Fruit fly (Drosophila melanogaster) whole organism, embryonic: Measurements from ENCODE around the gene CG15418.
A peak's percentile ranks its signal among the peaks of the same experiment; 100 is the strongest.

Source experiments
- Awh ChIP-seq: fragments of 200-800 bp; sonication (Bioruptor generic); IDR thresholded peaks from 2 replicates; pipeline ENCODE4, ENCODE4 v1.3.6; 2022; ENCODE audit warnings: missing biosample characterization, missing genetic modification characterization
- CG1024 ChIP-seq: fragments of 200-800 bp; sonication (Bioruptor generic); IDR thresholded peaks from 2 replicates; pipeline ENCODE4 v1.3.6; 2022; ENCODE audit warnings: missing biosample characterization, missing genetic modification characterization
- CG12391 ChIP-seq: fragments of 200-800 bp; sonication (Bioruptor generic); optimal IDR thresholded peaks from 3 replicates; lab custom pipeline; 2018; ENCODE audit warnings: missing biosample characterization, mild to moderate bottlenecking, missing genetic modification characterization, moderate library complexity
- CG13424 ChIP-seq: fragments of 200-800 bp; sonication (Bioruptor generic); optimal IDR thresholded peaks from 2 replicates; lab custom pipeline; 2019; ENCODE audit warnings: missing biosample characterization, mild to moderate bottlenecking, missing genetic modification characterization, moderate library complexity
- CG13775 ChIP-seq: fragments of 200-800 bp; sonication (Bioruptor generic); optimal IDR thresholded peaks from 3 replicates; lab custom pipeline; 2017; ENCODE audit warnings: missing biosample characterization, mild to moderate bottlenecking, missing genetic modification characterization
- CG16779 ChIP-seq: fragments of 200-800 bp; sonication (Bioruptor generic); IDR thresholded peaks from 2 replicates; pipeline ENCODE4 v1.3.6; 2022; ENCODE audit warnings: missing biosample characterization, missing genetic modification characterization
- CG17328 ChIP-seq: fragments of 200-800 bp; sonication (Bioruptor generic); IDR thresholded peaks from 2 replicates; pipeline ENCODE4 v1.3.6; 2022; ENCODE audit warnings: missing biosample characterization, missing genetic modification characterization
- CG18011 ChIP-seq: fragments of 200-800 bp; sonication (Bioruptor generic); optimal IDR thresholded peaks from 2 replicates; lab custom pipeline; 2017; ENCODE audit warnings: missing biosample characterization, missing genetic modification characterization, mild to moderate bottlenecking, moderate library complexity, missing genotype
- CG2116 ChIP-seq: fragments of 200-800 bp; sonication (Bioruptor generic); optimal IDR thresholded peaks from 3 replicates; lab custom pipeline; 2018; ENCODE audit warnings: missing biosample characterization, mild to moderate bottlenecking, missing genetic modification characterization
- CG2712 ChIP-seq: fragments of 200-800 bp; optimal IDR thresholded peaks from 3 replicates; lab custom pipeline; 2019; ENCODE audit warnings: missing biosample characterization, mild to moderate bottlenecking, missing genetic modification characterization, moderate library complexity
- CG30020 ChIP-seq: fragments of 200-800 bp; optimal IDR thresholded peaks from 2 replicates; lab custom pipeline; 2019; ENCODE audit warnings: missing biosample characterization, mild to moderate bottlenecking, missing genetic modification characterization, moderate library complexity
- CG3407 ChIP-seq: fragments of 200-800 bp; sonication (Bioruptor generic); optimal IDR thresholded peaks from 2 replicates; lab custom pipeline; 2018; ENCODE audit warnings: missing biosample characterization, mild to moderate bottlenecking, missing genetic modification characterization
- CG4707 ChIP-seq: fragments of 200-800 bp; sonication (Bioruptor generic); optimal IDR thresholded peaks from 2 replicates; lab custom pipeline; 2018; ENCODE audit warnings: missing biosample characterization, mild to moderate bottlenecking, missing genetic modification characterization, moderate library complexity
- CG5245 ChIP-seq: fragments of 200-800 bp; sonication (Bioruptor generic); optimal IDR thresholded peaks from 3 replicates; lab custom pipeline; 2016; ENCODE audit warnings: missing biosample characterization, missing genetic modification characterization
- CG6654 ChIP-seq: fragments of 200-800 bp; sonication (Bioruptor generic); optimal IDR thresholded peaks from 2 replicates; lab custom pipeline; 2017; ENCODE audit warnings: missing biosample characterization, mild to moderate bottlenecking, missing genetic modification characterization
- CG7271 ChIP-seq: fragments of 200-800 bp; sonication (Bioruptor generic); optimal IDR thresholded peaks from 2 replicates; lab custom pipeline; 2018; ENCODE audit warnings: missing biosample characterization, mild to moderate bottlenecking, missing genetic modification characterization, moderate library complexity
- CG8944 ChIP-seq: fragments of 200-800 bp; sonication (Bioruptor generic); optimal IDR thresholded peaks from 3 replicates; lab custom pipeline; 2016; ENCODE audit warnings: missing biosample characterization, missing genetic modification characterization
- CG9215 ChIP-seq: fragments of 200-800 bp; sonication (Bioruptor generic); IDR thresholded peaks from 2 replicates; pipeline ENCODE4 v1.3.6; 2022; ENCODE audit warnings: missing biosample characterization, missing genetic modification characterization
- CG9797 ChIP-seq: fragments of 200-800 bp; sonication (Bioruptor generic); optimal IDR thresholded peaks from 3 replicates; lab custom pipeline; 2018; ENCODE audit warnings: missing biosample characterization, mild to moderate bottlenecking, missing genetic modification characterization
- CHES-1-like ChIP-seq: fragments of 200-800 bp; sonication (Bioruptor generic); optimal IDR thresholded peaks from 2 replicates; lab custom pipeline; 2016; ENCODE audit warnings: missing biosample characterization, missing genetic modification characterization
- Camta ChIP-seq: fragments of 200-800 bp; sonication (Bioruptor generic); optimal IDR thresholded peaks from 2 replicates; lab custom pipeline; 2016; ENCODE audit warnings: missing biosample characterization, missing genetic modification characterization
- D19A ChIP-seq: fragments of 200-800 bp; optimal IDR thresholded peaks from 3 replicates; lab custom pipeline; 2019; ENCODE audit warnings: missing biosample characterization, mild to moderate bottlenecking, missing genetic modification characterization, moderate library complexity
- Doc2 ChIP-seq: fragments of 200-800 bp; sonication (Bioruptor generic); IDR thresholded peaks from 2 replicates; pipeline ENCODE4 v1.3.6; 2022; ENCODE audit warnings: missing biosample characterization, missing genetic modification characterization
- Fer1 ChIP-seq: fragments of 200-800 bp; sonication (Bioruptor generic); optimal IDR thresholded peaks from 2 replicates; lab custom pipeline; 2017; ENCODE audit warnings: missing biosample characterization, mild to moderate bottlenecking, missing genetic modification characterization
- Gug ChIP-seq: fragments of 200-800 bp; sonication (Bioruptor generic); IDR thresholded peaks from 4 replicates; pipeline ENCODE4 v1.3.6; 2022; ENCODE audit warnings: missing biosample characterization, missing genetic modification characterization
- Hmr ChIP-seq: fragments of 200-800 bp; sonication (Bioruptor generic); optimal IDR thresholded peaks from 3 replicates; lab custom pipeline; 2017; ENCODE audit warnings: mild to moderate bottlenecking, missing biosample characterization, missing genetic modification reagents, missing genetic modification characterization
- Hr78 ChIP-seq, 2 experiments: fragments of 200-800 bp in 1 of 2; fragments of >200 bp in 1 of 2; sonication (Bioruptor generic) in 1 of 2; optimal IDR thresholded peaks; 2 replicates each; lab custom pipeline; 2017 to 2019; ENCODE audit warnings: missing biosample characterization in 2 of 2, missing genetic modification characterization in 2 of 2, mild to moderate bottlenecking in 1 of 2, moderate library complexity in 1 of 2
- Meics ChIP-seq: fragments of 200-800 bp; sonication (Bioruptor generic); optimal IDR thresholded peaks from 2 replicates; lab custom pipeline; 2017; ENCODE audit warnings: missing biosample characterization, mild to moderate bottlenecking, missing genetic modification characterization
- Scr ChIP-seq: fragments of 200-800 bp; sonication (Bioruptor generic); IDR thresholded peaks from 2 replicates; pipeline ENCODE4 v1.3.6; 2022; ENCODE audit warnings: missing biosample characterization, missing genetic modification characterization; ENCODE audit not compliant: partially characterized antibody
- Sin3A ChIP-seq: fragments of >200 bp; optimal IDR thresholded peaks from 2 replicates; lab custom pipeline; 2018
- Xbp1 ChIP-seq: fragments of 200-800 bp; sonication (Bioruptor generic); optimal IDR thresholded peaks from 3 replicates; lab custom pipeline; 2016; ENCODE audit warnings: missing biosample characterization, mild to moderate bottlenecking, missing genetic modification characterization
- Xrp1 ChIP-seq: fragments of 200-800 bp; sonication (Bioruptor generic); IDR thresholded peaks from 2 replicates; pipeline ENCODE4 v1.3.6; 2022; ENCODE audit warnings: missing biosample characterization, missing genetic modification characterization
- btn ChIP-seq: fragments of 200-800 bp; sonication (Bioruptor generic); optimal IDR thresholded peaks from 2 replicates; lab custom pipeline; 2016; ENCODE audit warnings: missing biosample characterization, missing genetic modification characterization
- cg ChIP-seq: fragments of 200-800 bp; sonication (Bioruptor generic); optimal IDR thresholded peaks from 3 replicates; lab custom pipeline; 2019; ENCODE audit warnings: missing biosample characterization, mild to moderate bottlenecking, missing genetic modification characterization, moderate library complexity
- chif ChIP-seq, 2 experiments: fragments of 200-800 bp; sonication (Bioruptor generic); optimal IDR thresholded peaks; 3 replicates each; lab custom pipeline; 2016; ENCODE audit warnings: missing biosample characterization in 2 of 2, missing genetic modification characterization in 2 of 2
- dm ChIP-seq: fragments of 200-800 bp; sonication (Bioruptor generic); optimal IDR thresholded peaks from 3 replicates; lab custom pipeline; 2016; ENCODE audit warnings: missing biosample characterization, missing genetic modification characterization
- dpn ChIP-seq, 2 experiments: fragments of 200-800 bp; sonication (Bioruptor generic); optimal IDR thresholded peaks; 3 replicates each; lab custom pipeline; 2016; ENCODE audit warnings: missing biosample characterization in 2 of 2, missing genetic modification characterization in 2 of 2
- fu2 ChIP-seq: fragments of 200-800 bp; sonication (Bioruptor generic); optimal IDR thresholded peaks from 2 replicates; lab custom pipeline; 2016; ENCODE audit warnings: missing biosample characterization, missing genetic modification characterization
- gcm2 ChIP-seq: fragments of 200-800 bp; sonication (Bioruptor generic); optimal IDR thresholded peaks from 2 replicates; lab custom pipeline; 2016; ENCODE audit warnings: missing biosample characterization, missing genetic modification characterization
- nerfin-1 ChIP-seq: fragments of 200-800 bp; sonication (Bioruptor generic); optimal IDR thresholded peaks from 3 replicates; lab custom pipeline; 2019; ENCODE audit warnings: missing biosample characterization, mild to moderate bottlenecking, missing genetic modification characterization, moderate library complexity
- nerfin-2 ChIP-seq: fragments of 200-800 bp; sonication (Bioruptor generic); IDR thresholded peaks from 2 replicates; pipeline ENCODE4 v1.3.6; 2022; ENCODE audit warnings: missing biosample characterization, missing genetic modification characterization; ENCODE audit not compliant: partially characterized antibody
- nom ChIP-seq: fragments of 200-800 bp; sonication (Bioruptor generic); optimal IDR thresholded peaks from 2 replicates; lab custom pipeline; 2017; ENCODE audit warnings: missing biosample characterization, missing genetic modification characterization, mild to moderate bottlenecking, moderate library complexity, missing genetic modification reagents
- sisA ChIP-seq: fragments of 200-800 bp; sonication (Bioruptor generic); IDR thresholded peaks from 2 replicates; pipeline ENCODE4 v1.3.6; 2022; ENCODE audit warnings: missing biosample characterization, missing genetic modification characterization
- sob ChIP-seq: fragments of 200-800 bp; sonication (Bioruptor generic); IDR thresholded peaks from 2 replicates; pipeline ENCODE4 v1.3.6; 2022; ENCODE audit warnings: missing biosample characterization, missing genetic modification characterization
- stwl ChIP-seq: fragments of 200-800 bp; sonication (Bioruptor generic); optimal IDR thresholded peaks from 3 replicates; lab custom pipeline; 2018; ENCODE audit warnings: missing biosample characterization, mild to moderate bottlenecking, missing genetic modification characterization, moderate library complexity
- tna ChIP-seq: fragments of 200-800 bp; sonication (Bioruptor generic); IDR thresholded peaks from 2 replicates; pipeline ENCODE4 v1.3.6; 2022; ENCODE audit warnings: missing biosample characterization, missing genetic modification characterization; ENCODE audit not compliant: partially characterized antibody
- usp ChIP-seq: fragments of >200 bp; optimal IDR thresholded peaks from 2 replicates; lab custom pipeline; 2017; ENCODE audit warnings: missing biosample characterization, missing genetic modification characterization
- vvl ChIP-seq: fragments of 200-800 bp; sonication (Bioruptor generic); IDR thresholded peaks from 2 replicates; pipeline ENCODE4 v1.3.6; 2022; ENCODE audit warnings: missing biosample characterization, missing genetic modification characterization
- zfh1 ChIP-seq: fragments of 200-800 bp; sonication (Bioruptor generic); IDR thresholded peaks from 3 replicates; pipeline ENCODE4 v1.3.6; 2022; ENCODE audit warnings: missing biosample characterization, missing genetic modification characterization

The CG15418 gene

dm6 chr2L:3632047-3632880 lies 10.8 kb upstream of the CG15418 start (continued):
- TF ChIP-seq Meics (GFP tag; lab: Kevin White, UChicago) (peak; percentile 99), cg (GFP tag; lab: Kevin White, UChicago) (peak; percentile 98), CG16779 (GFP tag; lab: Robert Waterston, UW) (peak; percentile 95), CG5245 (GFP tag; lab: Kevin White, UChicago) (peak; percentile 75), sisA (peak; percentile 95), Xrp1 (GFP tag; lab: Robert Waterston, UW) (peak; percentile 99), CG2712 (tag; lab: Kevin White, UChicago) (peak; percentile 100), usp (no peak), Awh (peak; percentile 98), CG13775 (GFP tag; lab: Kevin White, UChicago) (peak; percentile 93), vvl (GFP tag; lab: Robert Waterston, UW) (peak; percentile 97), D19A (tag; lab: Kevin White, UChicago) (peak; percentile 90), Camta (GFP tag; lab: Kevin White, UChicago) (peak; percentile 97), Scr (peak; percentile 49; the same call in 1 of the 2 replicates), sob (GFP tag; lab: Robert Waterston, UW) (peak; percentile 94), CG13424 (tag; lab: Kevin White, UChicago) (peak; percentile 94), CG2116 (GFP tag; lab: Kevin White, UChicago) (peak; percentile 73), Hmr (peak; percentile 93), CG12391 (peak; percentile 95), CG9215 (peak; percentile 96), CG30020 (tag; lab: Kevin White, UChicago) (peak; percentile 72), CG8944 (peak; percentile 91), Gug (GFP tag; lab: Robert Waterston, UW) (peak; percentile 95), nerfin-1 (tag; lab: Kevin White, UChicago) (peak; percentile 98), CG17328 (GFP tag; lab: Robert Waterston, UW) (peak; percentile 95), CG4707 (GFP tag; lab: Kevin White, UChicago) (peak; percentile 84), Hr78 (GFP tag; optimal IDR thresholded peaks at IDR 0.05; lab: Kevin White, UChicago) (peak in 1 of 2 experiments; percentile 95), chif (GFP tag; optimal IDR thresholded peaks at IDR 0.05; lab: Kevin White, UChicago) (peak; percentile 85 to 97), CG18011 (peak; percentile 72), Doc2 (GFP tag; lab: Robert Waterston, UW) (peak; percentile 91), CG9797 (GFP tag; lab: Kevin White, UChicago) (peak; percentile 67), CG7271 (tag; lab: Kevin White, UChicago) (peak; percentile 98), CG6654 (GFP tag; lab: Kevin White, UChicago) (peak; percentile 91), Sin3A (no peak), fu2 (GFP tag; lab: Kevin White, UChicago) (peak; percentile 89), gcm2 (GFP tag; lab: Kevin White, UChicago) (peak; percentile 92), nom (GFP tag; lab: Kevin White, UChicago) (peak; percentile 96), zfh1 (GFP tag; lab: Robert Waterston, UW) (peak; percentile 97), btn (peak; percentile 93), dpn (GFP tag; optimal IDR thresholded peaks at IDR 0.05; lab: Kevin White, UChicago) (peak; percentile 93 to 95), Fer1 (GFP tag; lab: Kevin White, UChicago) (peak; percentile 99), CHES-1-like (peak; percentile 92), nerfin-2 (GFP tag; lab: Robert Waterston, UW) (no peak), tna (GFP tag; lab: Robert Waterston, UW) (peak; percentile 38; the same call in 1 of the 2 replicates), CG1024 (GFP tag; lab: Robert Waterston, UW) (peak; percentile 86), dm (GFP tag; lab: Kevin White, UChicago) (peak; percentile 91), stwl (tag; lab: Kevin White, UChicago) (peak; percentile 88), CG3407 (peak; percentile 88), Xbp1 (GFP tag; lab: Kevin White, UChicago) (peak; percentile 93)
